Fruit fly (Drosophila melanogaster) whole organism, embryonic: ENCODE measurements around the gene PolD3.

Experiments used
- Blimp-1 ChIP-seq: fragments of 200-800 bp; sonication (Bioruptor generic); optimal IDR thresholded peaks from 3 replicates; lab custom pipeline; 2018; ENCODE audit warnings: missing biosample characterization, missing genetic modification characterization, mild to moderate bottlenecking, moderate library complexity, missing genetic modification reagents
- CG10543 ChIP-seq: fragments of 200-800 bp; sonication (Bioruptor generic); optimal IDR thresholded peaks from 3 replicates; lab custom pipeline; 2017; ENCODE audit warnings: missing biosample characterization, mild to moderate bottlenecking, missing genetic modification characterization, moderate library complexity
- CG12104 ChIP-seq: fragments of 200-800 bp; sonication (Bioruptor generic); optimal IDR thresholded peaks from 3 replicates; lab custom pipeline; 2016; ENCODE audit warnings: missing biosample characterization, missing genetic modification characterization
- CG15073 ChIP-seq: fragments of 200-800 bp; sonication (Bioruptor generic); optimal IDR thresholded peaks from 2 replicates; lab custom pipeline; 2016; ENCODE audit warnings: missing biosample characterization, missing genetic modification characterization
- CG15479 ChIP-seq: fragments of 200-800 bp; sonication (Bioruptor generic); optimal IDR thresholded peaks from 3 replicates; lab custom pipeline; 2019; ENCODE audit warnings: missing biosample characterization, mild to moderate bottlenecking, missing genetic modification characterization, moderate library complexity
- CG1603 ChIP-seq: fragments of 200-800 bp; sonication (Bioruptor generic); optimal IDR thresholded peaks from 2 replicates; lab custom pipeline; 2019; ENCODE audit warnings: missing biosample characterization, mild to moderate bottlenecking, missing genetic modification characterization, moderate library complexity
- CG17829 ChIP-seq: fragments of 200-800 bp; optimal IDR thresholded peaks from 2 replicates; lab custom pipeline; 2019; ENCODE audit warnings: missing biosample characterization, mild to moderate bottlenecking, missing genetic modification characterization, moderate library complexity
- CG18476 ChIP-seq: fragments of 200-800 bp; sonication (Bioruptor generic); optimal IDR thresholded peaks from 2 replicates; lab custom pipeline; 2016; ENCODE audit warnings: missing biosample characterization, mild to moderate bottlenecking, missing genetic modification characterization
- CG31441 ChIP-seq: fragments of 200-800 bp; sonication (Bioruptor generic); IDR thresholded peaks from 2 replicates; pipeline ENCODE4 v1.3.6; 2022; ENCODE audit warnings: missing biosample characterization, missing genetic modification characterization
- CG33213 ChIP-seq: fragments of 200-800 bp; sonication (Bioruptor generic); optimal IDR thresholded peaks from 3 replicates; lab custom pipeline; 2016; ENCODE audit warnings: missing biosample characterization, missing genetic modification characterization
- CG3838 ChIP-seq: fragments of 200-800 bp; sonication (Bioruptor generic); optimal IDR thresholded peaks from 3 replicates; lab custom pipeline; 2016; ENCODE audit warnings: missing biosample characterization, missing genetic modification characterization
- CG4730 ChIP-seq: fragments of 200-800 bp; sonication (Bioruptor generic); IDR thresholded peaks from 2 replicates; pipeline ENCODE4 v1.3.6; 2022; ENCODE audit warnings: missing biosample characterization, missing genetic modification characterization
- CG4854 ChIP-seq: fragments of 200-800 bp; sonication (Bioruptor generic); optimal IDR thresholded peaks from 2 replicates; lab custom pipeline; 2016; ENCODE audit warnings: missing biosample characterization, missing genetic modification characterization, inconsistent platforms
- CG6791 ChIP-seq: fragments of 200-800 bp; sonication (Bioruptor generic); IDR thresholded peaks from 3 replicates; pipeline ENCODE4 v1.3.6; 2022; ENCODE audit warnings: missing biosample characterization, missing genetic modification characterization; ENCODE audit not compliant: partially characterized antibody
- CG7839 ChIP-seq: fragments of 200-800 bp; sonication (Bioruptor generic); optimal IDR thresholded peaks from 3 replicates; lab custom pipeline; 2018; ENCODE audit warnings: missing biosample characterization, mild to moderate bottlenecking, missing genetic modification characterization, moderate library complexity
- CG8944 ChIP-seq: fragments of 200-800 bp; sonication (Bioruptor generic); optimal IDR thresholded peaks from 3 replicates; lab custom pipeline; 2016; ENCODE audit warnings: missing biosample characterization, missing genetic modification characterization
- CG9727 ChIP-seq: fragments of 200-800 bp; sonication (Bioruptor generic); optimal IDR thresholded peaks from 3 replicates; lab custom pipeline; 2017; ENCODE audit warnings: missing biosample characterization, mild to moderate bottlenecking, missing genetic modification characterization
- CoRest ChIP-seq: fragments of 200-800 bp; sonication (Bioruptor generic); optimal IDR thresholded peaks from 3 replicates; lab custom pipeline; 2018; ENCODE audit warnings: missing biosample characterization, mild to moderate bottlenecking, missing genetic modification characterization, moderate library complexity
- Dek ChIP-seq: fragments of 200-800 bp; sonication (Bioruptor generic); optimal IDR thresholded peaks from 3 replicates; lab custom pipeline; 2019; ENCODE audit warnings: missing biosample characterization, mild to moderate bottlenecking, missing genetic modification characterization, moderate library complexity
- GATAe ChIP-seq: fragments of 200-800 bp; sonication (Bioruptor generic); conservative IDR thresholded peaks from 2 replicates; pipeline ENCODE4 v1.3.6; 2022; ENCODE audit warnings: missing biosample characterization, missing genetic modification characterization
- H2.0 ChIP-seq: fragments of 200-800 bp; sonication (Bioruptor generic); IDR thresholded peaks from 2 replicates; pipeline ENCODE4 v1.3.6; 2022; ENCODE audit warnings: missing biosample characterization, missing genetic modification characterization
- HLH4C ChIP-seq: fragments of 200-800 bp; sonication (Bioruptor generic); IDR thresholded peaks from 3 replicates; pipeline ENCODE4 v1.3.6; 2022; ENCODE audit warnings: missing biosample characterization, missing genetic modification characterization; ENCODE audit not compliant: partially characterized antibody
- Hr39 ChIP-seq: fragments of >200 bp; optimal IDR thresholded peaks from 2 replicates; lab custom pipeline; 2017
- MESR4 ChIP-seq: fragments of 200-800 bp; sonication (Bioruptor generic); optimal IDR thresholded peaks from 2 replicates; lab custom pipeline; 2018; ENCODE audit warnings: missing biosample characterization, mild to moderate bottlenecking, missing genetic modification characterization, moderate library complexity
- Mad ChIP-seq: fragments of 200-800 bp; sonication (Bioruptor generic); optimal IDR thresholded peaks from 2 replicates; lab custom pipeline; 2016; ENCODE audit warnings: missing biosample characterization, missing genetic modification characterization
- Side ChIP-seq: fragments of 200-800 bp; sonication (Bioruptor generic); optimal IDR thresholded peaks from 2 replicates; lab custom pipeline; 2016; ENCODE audit warnings: missing biosample characterization, missing genetic modification characterization
- Six4 ChIP-seq: fragments of 200-800 bp; sonication (Bioruptor generic); optimal IDR thresholded peaks from 2 replicates; lab custom pipeline; 2016; ENCODE audit warnings: missing biosample characterization, missing genetic modification characterization
- Spps ChIP-seq: fragments of 200-800 bp; sonication (Bioruptor generic); optimal IDR thresholded peaks from 2 replicates; lab custom pipeline; 2018; ENCODE audit warnings: missing biosample characterization, mild to moderate bottlenecking, missing genetic modification characterization
- Tbp ChIP-seq: fragments of >200 bp; optimal IDR thresholded peaks from 2 replicates; lab custom pipeline; 2018; ENCODE audit warnings: missing biosample characterization, missing genetic modification characterization
- Usf ChIP-seq: fragments of 200-800 bp; sonication (Bioruptor generic); optimal IDR thresholded peaks from 2 replicates; lab custom pipeline; 2017; ENCODE audit warnings: missing genotype, missing biosample characterization, missing genetic modification characterization
- ab ChIP-seq: fragments of 200-800 bp; sonication (Bioruptor generic); optimal IDR thresholded peaks from 2 replicates; lab custom pipeline; 2016; ENCODE audit warnings: missing biosample characterization, missing genetic modification characterization
- al ChIP-seq: fragments of 200-800 bp; sonication (Bioruptor generic); IDR thresholded peaks from 2 replicates; pipeline ENCODE4 v1.3.6; 2022; ENCODE audit warnings: missing biosample characterization, missing genetic modification characterization
- bbx ChIP-seq: fragments of 200-800 bp; sonication (Bioruptor generic); IDR thresholded peaks from 2 replicates; pipeline ENCODE4 v1.3.6; 2022; ENCODE audit warnings: missing biosample characterization, missing genetic modification characterization; ENCODE audit not compliant: partially characterized antibody
- cad ChIP-seq: fragments of >200 bp; optimal IDR thresholded peaks from 2 replicates; lab custom pipeline; 2017; ENCODE audit warnings: missing biosample characterization, missing genetic modification characterization
- cato ChIP-seq: fragments of 200-800 bp; sonication (Bioruptor generic); optimal IDR thresholded peaks from 2 replicates; lab custom pipeline; 2016; ENCODE audit warnings: missing biosample characterization, missing genetic modification characterization, borderline replicate concordance
- chif ChIP-seq, 2 experiments: fragments of 200-800 bp; sonication (Bioruptor generic); optimal IDR thresholded peaks; 3 replicates each; lab custom pipeline; 2016; ENCODE audit warnings: missing biosample characterization in 2 of 2, missing genetic modification characterization in 2 of 2
- chm ChIP-seq: fragments of 200-800 bp; sonication (Bioruptor generic); IDR thresholded peaks from 2 replicates; pipeline ENCODE4 v1.3.6; 2022; ENCODE audit warnings: missing biosample characterization, missing genetic modification characterization
- dm ChIP-seq: fragments of 200-800 bp; sonication (Bioruptor generic); optimal IDR thresholded peaks from 3 replicates; lab custom pipeline; 2016; ENCODE audit warnings: missing biosample characterization, missing genetic modification characterization
- gfzf ChIP-seq: fragments of 200-800 bp; sonication (Bioruptor generic); optimal IDR thresholded peaks from 2 replicates; lab custom pipeline; 2016; ENCODE audit warnings: missing biosample characterization, mild to moderate bottlenecking, missing genetic modification characterization, moderate library complexity
- insv ChIP-seq, 2 experiments: fragments of 200-800 bp; sonication (Bioruptor generic); optimal IDR thresholded peaks; 3 replicates each; lab custom pipeline; 2016 to 2018; ENCODE audit warnings: missing biosample characterization in 2 of 2, missing genetic modification characterization in 2 of 2
- maf-S ChIP-seq: fragments of 200-800 bp; sonication (Bioruptor generic); optimal IDR thresholded peaks from 2 replicates; lab custom pipeline; 2016; ENCODE audit warnings: missing biosample characterization, missing genetic modification characterization
- mirr ChIP-seq: fragments of 200-800 bp; sonication (Bioruptor generic); optimal IDR thresholded peaks from 3 replicates; lab custom pipeline; 2018; ENCODE audit warnings: missing biosample characterization, mild to moderate bottlenecking, missing genetic modification characterization
- nom ChIP-seq: fragments of 200-800 bp; sonication (Bioruptor generic); optimal IDR thresholded peaks from 2 replicates; lab custom pipeline; 2017; ENCODE audit warnings: missing biosample characterization, missing genetic modification characterization, mild to moderate bottlenecking, moderate library complexity, missing genetic modification reagents
- oc ChIP-seq: fragments of 200-800 bp; sonication (Bioruptor generic); optimal IDR thresholded peaks from 2 replicates; lab custom pipeline; 2018; ENCODE audit warnings: missing biosample characterization, mild to moderate bottlenecking, missing genetic modification characterization, moderate library complexity
- odd ChIP-seq: fragments of 200-800 bp; sonication (Bioruptor generic); optimal IDR thresholded peaks from 2 replicates; lab custom pipeline; 2017; ENCODE audit warnings: missing biosample characterization, mild to moderate bottlenecking, missing genetic modification characterization
- pho ChIP-seq: fragments of 200-800 bp; sonication (Bioruptor generic); optimal IDR thresholded peaks from 2 replicates; lab custom pipeline; 2016; ENCODE audit warnings: missing biosample characterization, missing genetic modification characterization
- run ChIP-seq: fragments of 200-800 bp; sonication (Bioruptor generic); optimal IDR thresholded peaks from 3 replicates; lab custom pipeline; 2018; ENCODE audit warnings: missing biosample characterization, mild to moderate bottlenecking, missing genetic modification characterization
- sd ChIP-seq: fragments of 200-800 bp; sonication (Bioruptor generic); optimal IDR thresholded peaks from 3 replicates; lab custom pipeline; 2018; ENCODE audit warnings: missing biosample characterization, mild to moderate bottlenecking, missing genetic modification characterization, moderate library complexity
- slp2 ChIP-seq: fragments of 200-800 bp; sonication (Bioruptor generic); optimal IDR thresholded peaks from 2 replicates; lab custom pipeline; 2016; ENCODE audit warnings: missing biosample characterization, missing genetic modification characterization
- ssp ChIP-seq: fragments of 200-800 bp; sonication (Bioruptor generic); IDR thresholded peaks from 2 replicates; pipeline ENCODE4 v1.3.6; 2022; ENCODE audit warnings: missing biosample characterization, missing genetic modification characterization
- stc ChIP-seq: fragments of 200-800 bp; sonication (Bioruptor generic); IDR thresholded peaks from 2 replicates; pipeline ENCODE4 v1.3.6; 2022; ENCODE audit warnings: missing biosample characterization, missing genetic modification characterization
- tll ChIP-seq, 2 experiments: fragments of 200-800 bp in 1 of 2; fragments of >200 bp in 1 of 2; sonication (Bioruptor generic) in 1 of 2; optimal IDR thresholded peaks; 2 replicates each; lab custom pipeline; 2017 to 2019; ENCODE audit warnings: missing biosample characterization in 2 of 2, missing genetic modification characterization in 2 of 2, mild to moderate bottlenecking in 1 of 2, moderate library complexity in 1 of 2

PolD3 gene

dm6 chr2L:15256249-15256648 is at the start of gene PolD3, which contains the start of gene Uxt (continued):
- TF ChIP-seq Tbp (GFP tag; lab: Kevin White, UChicago) (no peak), Hr39 (lab: Kevin White, UChicago) (no peak), maf-S (no peak), gfzf (peak; percentile 63), slp2 (GFP tag; lab: Kevin White, UChicago) (no peak), CG33213 (GFP tag; lab: Kevin White, UChicago) (no peak), CG17829 (peak; percentile 31), stc (GFP tag; lab: Robert Waterston, UW) (no peak), Six4 (GFP tag; lab: Kevin White, UChicago) (no peak), MESR4 (GFP tag; lab: Kevin White, UChicago) (no peak), Blimp-1 (GFP tag; lab: Kevin White, UChicago) (no peak), CG8944 (GFP tag; lab: Kevin White, UChicago) (no peak), CG3838 (GFP tag; lab: Kevin White, UChicago) (no peak), Side (GFP tag; lab: Kevin White, UChicago) (no peak), CG7839 (tag; lab: Kevin White, UChicago) (no peak), CG18476 (no peak), CoRest (tag; lab: Kevin White, UChicago) (no peak), CG10543 (no peak), chm (GFP tag; lab: Robert Waterston, UW) (no peak), sd (tag; lab: Kevin White, UChicago) (no peak), ssp (GFP tag; lab: Robert Waterston, UW) (no peak), CG1603 (tag; lab: Kevin White, UChicago) (no peak), Spps (tag; lab: Kevin White, UChicago) (no peak), ab (GFP tag; lab: Kevin White, UChicago) (no peak), CG6791 (no peak), pho (GFP tag; lab: Kevin White, UChicago) (no peak), dm (GFP tag; lab: Kevin White, UChicago) (no peak), CG15073 (GFP tag; lab: Kevin White, UChicago) (no peak), HLH4C (no peak), bbx (no peak), cad (GFP tag; lab: Kevin White, UChicago) (no peak), CG31441 (GFP tag; lab: Robert Waterston, UW) (0 out of 2 replicates have a peak, but pooled peaks have one; percentile 12), Mad (GFP tag; lab: Kevin White, UChicago) (no peak), CG4854 (no peak), CG4730 (GFP tag; lab: Robert Waterston, UW) (no peak), al (no peak), tll (GFP tag; optimal IDR thresholded peaks at IDR 0.05; lab: Kevin White, UChicago) (no peak), CG9727 (GFP tag; lab: Kevin White, UChicago) (no peak), run (no peak), chif (GFP tag; optimal IDR thresholded peaks at IDR 0.05; lab: Kevin White, UChicago) (no peak), nom (no peak), insv (GFP tag; optimal IDR thresholded peaks at IDR 0.05; lab: Kevin White, UChicago) (no peak), GATAe (GFP tag; lab: Robert Waterston, UW) (no peak), cato (no peak), Usf (GFP tag; lab: Kevin White, UChicago) (no peak), mirr (GFP tag; lab: Kevin White, UChicago) (no peak), CG15479 (GFP tag; lab: Kevin White, UChicago) (peak; percentile 60), odd (GFP tag; lab: Kevin White, UChicago) (no peak), CG12104 (no peak), Dek (no peak), H2.0 (GFP tag; lab: Robert Waterston, UW) (no peak), oc (tag; lab: Kevin White, UChicago) (no peak)
